Worm (Caenorhabditis elegans): ENCODE measurements around the gene W02D7.11.

The W02D7.11 gene

ce11 chrV:8263466-8263865 is 40.8 kb downstream of the W02D7.11 start, which contains the start of gene C16D9.8:
Gene C16D9.8 (minus strand): TSS chrV:8263566.
- TF ChIP-seq lim-6 (tag; optimal IDR thresholded peaks at IDR 0.05): no peak
- no peak for TF ChIP-seq madf-2 (tag; optimal IDR thresholded peaks at IDR 0.05)
- TF ChIP-seq pros-1 (tag; optimal IDR thresholded peaks at IDR 0.05): no peak
- TF ChIP-seq ceh-24 (tag; optimal IDR thresholded peaks at IDR 0.05): no peak
- no peak for TF ChIP-seq Y22D7AL.16 (tag; optimal IDR thresholded peaks at IDR 0.05)
- TF ChIP-seq zip-5 (tag; optimal IDR thresholded peaks at IDR 0.05): no peak
- no peak for TF ChIP-seq hlh-30 (tag; optimal IDR thresholded peaks at IDR 0.05; ENCODE audit: insufficient read depth)
- TF ChIP-seq lin-11 (tag; optimal IDR thresholded peaks at IDR 0.05): no peak
- no peak for TF ChIP-seq ttx-3 (tag; optimal IDR thresholded peaks at IDR 0.05)
- TF ChIP-seq pag-3 (tag; optimal IDR thresholded peaks at IDR 0.05; ENCODE audit: borderline replicate concordance): no peak
- no peak for TF ChIP-seq syd-9 (tag; optimal IDR thresholded peaks at IDR 0.05)
- TF ChIP-seq tbx-7 (tag; optimal IDR thresholded peaks at IDR 0.05): no peak
- TF ChIP-seq ceh-14 (tag; optimal IDR thresholded peaks at IDR 0.05): no peak
- TF ChIP-seq K02D7.2 (tag; optimal IDR thresholded peaks at IDR 0.05): no peak
- TF ChIP-seq fax-1 (tag; optimal IDR thresholded peaks at IDR 0.05): no peak
- TF ChIP-seq fkh-6 (tag; optimal IDR thresholded peaks at IDR 0.05): no peak
- TF ChIP-seq ceh-6 (GFP tag; optimal IDR thresholded peaks at IDR 0.05): no peak

- no peak for TF ChIP-seq ztf-16 (tag; optimal IDR thresholded peaks at IDR 0.05)
- TF ChIP-seq syd-9 (tag; optimal IDR thresholded peaks at IDR 0.05): no peak
- TF ChIP-seq unc-55 (GFP tag; optimal IDR thresholded peaks at IDR 0.05): no peak
- no peak for TF ChIP-seq C38D4.7 (GFP tag; optimal IDR thresholded peaks at IDR 0.05)
- no peak for TF ChIP-seq madf-2 (tag; optimal IDR thresholded peaks at IDR 0.05)
- no peak for TF ChIP-seq Y22D7AL.16 (tag; optimal IDR thresholded peaks at IDR 0.05)
- TF ChIP-seq unc-86 (tag; optimal IDR thresholded peaks at IDR 0.05): no peak
- TF ChIP-seq ttx-3 (tag; optimal IDR thresholded peaks at IDR 0.05): no peak
- no peak for TF ChIP-seq gmeb-2 (tag; optimal IDR thresholded peaks at IDR 0.05)
- no peak for TF ChIP-seq sox-4 (tag; optimal IDR thresholded peaks at IDR 0.05)
- no peak for TF ChIP-seq fkh-10 (GFP tag; optimal IDR thresholded peaks at IDR 0.05)
- TF ChIP-seq hlh-8 (tag; optimal IDR thresholded peaks at IDR 0.05): no peak
- TF ChIP-seq unc-42 (tag; optimal IDR thresholded peaks at IDR 0.05): no peak
- no peak for TF ChIP-seq nhr-232 (tag; optimal IDR thresholded peaks at IDR 0.05)
- TF ChIP-seq ceh-22 (tag; optimal IDR thresholded peaks at IDR 0.05): no peak
- no peak for TF ChIP-seq pha-4 (tag; optimal IDR thresholded peaks at IDR 0.05)
Measured at ce11 chrV:8262212-8262611, 42.1 kb downstream of the W02D7.11 start.

ce11 chrV:8259016-8259415 is 45.3 kb downstream of the W02D7.11 start, which contains the start of gene C16D9.1:
Gene C16D9.1 (plus strand): TSS chrV:8259316.
- TF ChIP-seq syd-9 (tag; optimal IDR thresholded peaks at IDR 0.05): no peak
- no peak for TF ChIP-seq ceh-34 (tag; optimal IDR thresholded peaks at IDR 0.05)
- TF ChIP-seq hlh-15 (tag; optimal IDR thresholded peaks at IDR 0.05): no peak
- TF ChIP-seq dve-1 (tag; optimal IDR thresholded peaks at IDR 0.05): no peak
- no peak for TF ChIP-seq pag-3 (tag; optimal IDR thresholded peaks at IDR 0.05; ENCODE audit: borderline replicate concordance)
- no peak for TF ChIP-seq pros-1 (tag; optimal IDR thresholded peaks at IDR 0.05)
- no peak for TF ChIP-seq hlh-8 (tag; optimal IDR thresholded peaks at IDR 0.05)
- no peak for TF ChIP-seq elt-2 (tag; optimal IDR thresholded peaks at IDR 0.05)
- no peak for TF ChIP-seq elt-4 (tag; optimal IDR thresholded peaks at IDR 0.05)
- no peak for TF ChIP-seq C38D4.7 (GFP tag; optimal IDR thresholded peaks at IDR 0.05)
- TF ChIP-seq fkh-10 (GFP tag; optimal IDR thresholded peaks at IDR 0.05): no peak
- no peak for TF ChIP-seq ceh-6 (GFP tag; optimal IDR thresholded peaks at IDR 0.05)
- no peak for TF ChIP-seq K02D7.2 (tag; optimal IDR thresholded peaks at IDR 0.05)
- no peak for TF ChIP-seq T23F11.4 (GFP tag; optimal IDR thresholded peaks at IDR 0.05)
- TF ChIP-seq tbx-7 (tag; optimal IDR thresholded peaks at IDR 0.05): no peak
- TF ChIP-seq sox-4 (tag; optimal IDR thresholded peaks at IDR 0.05): no peak
- no peak for TF ChIP-seq npax-4 (tag; optimal IDR thresholded peaks at IDR 0.05)
- TF ChIP-seq pqm-1 (tag; optimal IDR thresholded peaks at IDR 0.05): no peak
- TF ChIP-seq zip-5 (tag; optimal IDR thresholded peaks at IDR 0.05): no peak
- no peak for TF ChIP-seq ceh-24 (tag; optimal IDR thresholded peaks at IDR 0.05)

ce11 chrV:8254973-8255372 is 49.3 kb downstream of the W02D7.11 start:
- TF ChIP-seq unc-42 (tag; optimal IDR thresholded peaks at IDR 0.05) (peak; percentile 30), ceh-22 (tag; optimal IDR thresholded peaks at IDR 0.05) (no peak)
